Fruit fly (Drosophila melanogaster) whole organism, embryonic: Measurements from ENCODE around the gene CG4461.
A peak's percentile ranks its signal among the peaks of the same experiment; 100 is the strongest.

ENCODE experiments used
- ATbp ChIP-seq: fragments of 200-800 bp; sonication (Bioruptor generic); optimal IDR thresholded peaks from 2 replicates; lab custom pipeline; 2017; ENCODE audit warnings: missing biosample characterization, mild to moderate bottlenecking, missing genetic modification characterization, missing genetic modification reagents
- Adf1 ChIP-seq: fragments of 200-800 bp; sonication (Bioruptor generic); IDR thresholded peaks from 2 replicates; pipeline ENCODE4 v1.3.6; 2022; ENCODE audit warnings: missing biosample characterization, missing genetic modification characterization
- B-H1 ChIP-seq: fragments of 200-800 bp; sonication (Bioruptor generic); IDR thresholded peaks from 3 replicates; pipeline ENCODE4 v1.3.6; 2022; ENCODE audit warnings: missing biosample characterization, missing genetic modification characterization
- BEAF-32 ChIP-seq: fragments of 200-800 bp; sonication (Bioruptor generic); optimal IDR thresholded peaks from 3 replicates; lab custom pipeline; 2017; ENCODE audit warnings: missing biosample characterization, missing genetic modification characterization, mild to moderate bottlenecking, moderate library complexity, missing genetic modification reagents
- Bgb ChIP-seq: fragments of 200-800 bp; sonication (Bioruptor generic); IDR thresholded peaks from 2 replicates; pipeline ENCODE4 v1.3.6; 2022; ENCODE audit warnings: missing biosample characterization, missing genetic modification characterization; ENCODE audit not compliant: partially characterized antibody
- Blimp-1 ChIP-seq: fragments of 200-800 bp; sonication (Bioruptor generic); optimal IDR thresholded peaks from 3 replicates; lab custom pipeline; 2018; ENCODE audit warnings: missing biosample characterization, missing genetic modification characterization, mild to moderate bottlenecking, moderate library complexity, missing genetic modification reagents
- C15 ChIP-seq: fragments of 200-800 bp; sonication (Bioruptor generic); IDR thresholded peaks from 3 replicates; pipeline ENCODE4 v1.3.6; 2022; ENCODE audit warnings: missing biosample characterization, missing genetic modification characterization
- CG10147 ChIP-seq: fragments of 200-800 bp; sonication (Bioruptor generic); optimal IDR thresholded peaks from 2 replicates; lab custom pipeline; 2019; ENCODE audit warnings: missing biosample characterization, mild to moderate bottlenecking, missing genetic modification characterization, moderate library complexity
- CG10462 ChIP-seq: fragments of 200-800 bp; sonication (Bioruptor generic); optimal IDR thresholded peaks from 2 replicates; lab custom pipeline; 2016; ENCODE audit warnings: missing biosample characterization, missing genetic modification characterization
- CG11504 ChIP-seq: fragments of 200-800 bp; sonication (Bioruptor generic); optimal IDR thresholded peaks from 3 replicates; lab custom pipeline; 2019; ENCODE audit warnings: missing biosample characterization, mild to moderate bottlenecking, missing genetic modification characterization, moderate library complexity
- CG12155 ChIP-seq: fragments of 200-800 bp; sonication (Bioruptor generic); optimal IDR thresholded peaks from 3 replicates; lab custom pipeline; 2016; ENCODE audit warnings: missing biosample characterization, missing genetic modification characterization
- CG12236 ChIP-seq: fragments of 200-800 bp; sonication (Bioruptor generic); optimal IDR thresholded peaks from 2 replicates; lab custom pipeline; 2016; ENCODE audit warnings: missing biosample characterization, missing genetic modification characterization
- CG12942 ChIP-seq: fragments of 200-800 bp; sonication (Bioruptor generic); optimal IDR thresholded peaks from 3 replicates; lab custom pipeline; 2016; ENCODE audit warnings: missing biosample characterization, missing genetic modification characterization
- CG14860 ChIP-seq: fragments of 200-800 bp; sonication (Bioruptor generic); IDR thresholded peaks from 3 replicates; pipeline ENCODE4 v1.3.6; 2022; ENCODE audit warnings: missing biosample characterization, missing genetic modification characterization; ENCODE audit not compliant: partially characterized antibody
- CG18476 ChIP-seq: fragments of 200-800 bp; sonication (Bioruptor generic); optimal IDR thresholded peaks from 2 replicates; lab custom pipeline; 2016; ENCODE audit warnings: missing biosample characterization, mild to moderate bottlenecking, missing genetic modification characterization
- CG2875 ChIP-seq: fragments of 200-800 bp; sonication (Bioruptor generic); optimal IDR thresholded peaks from 2 replicates; lab custom pipeline; 2017; ENCODE audit warnings: missing biosample characterization, mild to moderate bottlenecking, missing genetic modification characterization, missing genetic modification reagents
- CG30403 ChIP-seq: fragments of 200-800 bp; sonication (Bioruptor generic); optimal IDR thresholded peaks from 3 replicates; lab custom pipeline; 2016; ENCODE audit warnings: missing biosample characterization, missing genetic modification characterization
- CG30431 ChIP-seq: fragments of 200-800 bp; sonication (Bioruptor generic); optimal IDR thresholded peaks from 2 replicates; lab custom pipeline; 2017; ENCODE audit warnings: missing biosample characterization, missing genetic modification characterization
- CG4328 ChIP-seq: fragments of 200-800 bp; sonication (Bioruptor generic); optimal IDR thresholded peaks from 3 replicates; lab custom pipeline; 2017; ENCODE audit warnings: missing biosample characterization, missing genetic modification reagents, missing genetic modification characterization
- CG4404 ChIP-seq: fragments of 200-800 bp; sonication (Bioruptor generic); IDR thresholded peaks from 2 replicates; pipeline ENCODE4 v1.3.6; 2022; ENCODE audit warnings: missing biosample characterization, missing genetic modification characterization
- CG4730 ChIP-seq: fragments of 200-800 bp; sonication (Bioruptor generic); IDR thresholded peaks from 2 replicates; pipeline ENCODE4 v1.3.6; 2022; ENCODE audit warnings: missing biosample characterization, missing genetic modification characterization
- CG7556 ChIP-seq: fragments of 200-800 bp; sonication (Bioruptor generic); optimal IDR thresholded peaks from 2 replicates; lab custom pipeline; 2017; ENCODE audit warnings: missing biosample characterization, mild to moderate bottlenecking, missing genetic modification characterization
- Dad ChIP-seq: fragments of 200-800 bp; sonication (Bioruptor generic); optimal IDR thresholded peaks from 3 replicates; lab custom pipeline; 2016; ENCODE audit warnings: missing biosample characterization, missing genetic modification characterization
- Hand ChIP-seq: fragments of 200-800 bp; sonication (Bioruptor generic); optimal IDR thresholded peaks from 2 replicates; lab custom pipeline; 2017; ENCODE audit warnings: mild to moderate bottlenecking, missing biosample characterization, missing genetic modification reagents, missing genetic modification characterization
- HmgD ChIP-seq: fragments of 200-800 bp; sonication (Bioruptor generic); optimal IDR thresholded peaks from 3 replicates; lab custom pipeline; 2016; ENCODE audit warnings: missing biosample characterization, missing genetic modification characterization
- Hr39 ChIP-seq: fragments of >200 bp; optimal IDR thresholded peaks from 2 replicates; lab custom pipeline; 2017
- Jarid2 ChIP-seq: fragments of 200-800 bp; sonication (Bioruptor generic); optimal IDR thresholded peaks from 3 replicates; lab custom pipeline; 2017; ENCODE audit warnings: mild to moderate bottlenecking, missing biosample characterization, missing genetic modification reagents, missing genetic modification characterization
- Kr ChIP-seq: fragments of 200-800 bp; sonication (Bioruptor generic); optimal IDR thresholded peaks from 2 replicates; lab custom pipeline; 2017; ENCODE audit warnings: missing biosample characterization, mild to moderate bottlenecking, missing genetic modification characterization
- Lim3 ChIP-seq: fragments of 200-800 bp; sonication (Bioruptor generic); IDR thresholded peaks from 2 replicates; pipeline ENCODE4 v1.3.6; 2022; ENCODE audit warnings: missing biosample characterization, missing genetic modification characterization
- MTF-1 ChIP-seq: fragments of 200-800 bp; sonication (Bioruptor generic); optimal IDR thresholded peaks from 2 replicates; lab custom pipeline; 2018; ENCODE audit warnings: missing biosample characterization, mild to moderate bottlenecking, missing genetic modification characterization, borderline replicate concordance
- Mad ChIP-seq: fragments of 200-800 bp; sonication (Bioruptor generic); optimal IDR thresholded peaks from 2 replicates; lab custom pipeline; 2016; ENCODE audit warnings: missing biosample characterization, missing genetic modification characterization
- Mrtf ChIP-seq: fragments of 200-800 bp; sonication (Bioruptor generic); IDR thresholded peaks from 3 replicates; pipeline ENCODE4 v1.3.6; 2022; ENCODE audit warnings: missing biosample characterization, missing genetic modification characterization
- NFAT ChIP-seq: fragments of 200-800 bp; sonication (Bioruptor generic); IDR thresholded peaks from 2 replicates; pipeline ENCODE4 v1.3.6; 2022; ENCODE audit warnings: missing biosample characterization, missing genetic modification characterization
- Oli ChIP-seq: fragments of 200-800 bp; sonication (Bioruptor generic); optimal IDR thresholded peaks from 2 replicates; lab custom pipeline; 2018; ENCODE audit warnings: missing biosample characterization, mild to moderate bottlenecking, missing genetic modification characterization, moderate library complexity
- Rfx ChIP-seq: fragments of 200-800 bp; sonication (Bioruptor generic); IDR thresholded peaks from 2 replicates; pipeline ENCODE4 v1.3.6; 2022; ENCODE audit warnings: missing biosample characterization, missing genetic modification characterization
- Rx ChIP-seq: fragments of 200-800 bp; sonication (Bioruptor generic); IDR thresholded peaks from 2 replicates; pipeline ENCODE4 v1.3.6; 2022; ENCODE audit warnings: missing biosample characterization, missing genetic modification characterization
- Sin3A ChIP-seq: fragments of >200 bp; optimal IDR thresholded peaks from 2 replicates; lab custom pipeline; 2018
- croc ChIP-seq: fragments of 200-800 bp; sonication (Bioruptor generic); conservative IDR thresholded peaks from 3 replicates; pipeline ENCODE4 v1.3.6; 2022; ENCODE audit warnings: missing biosample characterization, missing genetic modification characterization
- cwo ChIP-seq: fragments of 200-800 bp; sonication (Bioruptor generic); optimal IDR thresholded peaks from 3 replicates; lab custom pipeline; 2017; ENCODE audit warnings: missing biosample characterization, missing genetic modification characterization, mild to moderate bottlenecking, moderate library complexity, missing genetic modification reagents
- dmrt99B ChIP-seq: fragments of 200-800 bp; sonication (Bioruptor generic); optimal IDR thresholded peaks from 2 replicates; lab custom pipeline; 2018; ENCODE audit warnings: missing biosample characterization, mild to moderate bottlenecking, missing genetic modification characterization, moderate library complexity
- jing ChIP-seq: fragments of 200-800 bp; sonication (Bioruptor generic); optimal IDR thresholded peaks from 2 replicates; lab custom pipeline; 2018; ENCODE audit warnings: missing biosample characterization, mild to moderate bottlenecking, missing genetic modification characterization
- mld ChIP-seq: fragments of 200-800 bp; sonication (Bioruptor generic); IDR thresholded peaks from 3 replicates; pipeline ENCODE4 v1.3.6; 2022; ENCODE audit warnings: missing biosample characterization, missing genetic modification characterization; ENCODE audit not compliant: partially characterized antibody
- nerfin-2 ChIP-seq: fragments of 200-800 bp; sonication (Bioruptor generic); IDR thresholded peaks from 2 replicates; pipeline ENCODE4 v1.3.6; 2022; ENCODE audit warnings: missing biosample characterization, missing genetic modification characterization; ENCODE audit not compliant: partially characterized antibody
- pho ChIP-seq: fragments of 200-800 bp; sonication (Bioruptor generic); optimal IDR thresholded peaks from 2 replicates; lab custom pipeline; 2016; ENCODE audit warnings: missing biosample characterization, missing genetic modification characterization
- phol ChIP-seq: fragments of 200-800 bp; sonication (Bioruptor generic); optimal IDR thresholded peaks from 3 replicates; lab custom pipeline; 2018; ENCODE audit warnings: missing biosample characterization, mild to moderate bottlenecking, missing genetic modification characterization, moderate library complexity
- repo ChIP-seq: fragments of 200-800 bp; sonication (Bioruptor generic); optimal IDR thresholded peaks from 2 replicates; lab custom pipeline; 2016; ENCODE audit warnings: missing biosample characterization, missing genetic modification characterization
- run ChIP-seq: fragments of 200-800 bp; sonication (Bioruptor generic); optimal IDR thresholded peaks from 3 replicates; lab custom pipeline; 2018; ENCODE audit warnings: missing biosample characterization, mild to moderate bottlenecking, missing genetic modification characterization
- seq ChIP-seq: fragments of 200-800 bp; sonication (Bioruptor generic); IDR thresholded peaks from 2 replicates; pipeline ENCODE4 v1.3.6; 2022; ENCODE audit warnings: missing biosample characterization, missing genetic modification characterization
- ttk ChIP-seq: fragments of 200-800 bp; sonication (Bioruptor generic); IDR thresholded peaks from 2 replicates; pipeline ENCODE4 v2.1.2; 2022; ENCODE audit warnings: missing biosample characterization, missing genetic modification characterization
- tup ChIP-seq: fragments of 200-800 bp; sonication (Bioruptor generic); optimal IDR thresholded peaks from 2 replicates; lab custom pipeline; 2016; ENCODE audit warnings: missing biosample characterization, mild to moderate bottlenecking, missing genetic modification characterization, moderate library complexity

The CG4461 gene

DNA sequence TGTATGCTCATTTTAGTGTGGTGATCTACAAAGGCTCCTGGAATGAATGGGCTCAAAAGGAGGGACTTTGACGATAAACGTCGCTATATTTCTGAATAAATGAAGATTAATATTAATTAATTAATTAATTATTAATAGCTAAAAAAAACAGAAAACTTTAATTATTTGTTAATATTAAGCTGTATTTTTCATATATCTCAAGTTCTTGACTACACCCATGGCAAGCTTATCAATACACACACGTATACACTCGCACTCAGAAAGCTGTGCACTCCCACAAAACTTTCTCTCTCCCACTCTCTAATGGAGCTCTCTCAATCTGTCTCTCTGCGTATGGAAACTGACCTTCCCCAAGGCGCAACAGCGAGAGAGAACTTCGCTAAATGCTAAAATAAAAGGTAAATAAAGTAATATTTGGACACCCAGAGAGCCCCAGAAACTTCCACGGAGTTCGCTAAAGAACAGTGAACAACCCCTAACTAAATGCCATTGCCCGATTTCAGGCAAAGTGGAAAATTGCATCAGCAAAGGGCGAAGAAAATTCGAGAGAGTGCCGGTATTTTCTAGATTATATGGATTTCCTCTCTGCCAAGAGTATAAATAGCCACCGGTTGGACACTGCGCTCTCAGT, 1.7 kb upstream of the CG4461 start (continued):
- TF ChIP-seq nerfin-2 (GFP tag; lab: Robert Waterston, UW) (no peak), ATbp (GFP tag; lab: Kevin White, UChicago) (peak; percentile 62), CG7556 (GFP tag; lab: Kevin White, UChicago) (peak; percentile 77), HmgD (GFP tag; lab: Kevin White, UChicago) (no peak), CG12236 (GFP tag; lab: Kevin White, UChicago) (no peak), CG30403 (GFP tag; lab: Kevin White, UChicago) (peak; percentile 67), CG2875 (GFP tag; lab: Kevin White, UChicago) (peak; percentile 64), Adf1 (GFP tag; lab: Robert Waterston, UW) (no peak), CG12942 (no peak), cwo (GFP tag; lab: Kevin White, UChicago) (peak; percentile 76), CG14860 (GFP tag; lab: Robert Waterston, UW) (no peak), CG30431 (no peak), Jarid2 (GFP tag; lab: Kevin White, UChicago) (peak; percentile 9), Mad (GFP tag; lab: Kevin White, UChicago) (peak; percentile 47), run (tag; lab: Kevin White, UChicago) (peak; percentile 36), B-H1 (GFP tag; lab: Robert Waterston, UW) (no peak), ttk (GFP tag; lab: Robert Waterston, UW) (no peak), CG4730 (GFP tag; lab: Robert Waterston, UW) (peak; percentile 45; the same call in 1 of the 2 replicates), Lim3 (GFP tag; lab: Robert Waterston, UW) (no peak), Oli (tag; lab: Kevin White, UChicago) (peak; percentile 72), C15 (GFP tag; lab: Robert Waterston, UW) (no peak), Kr (GFP tag; lab: Kevin White, UChicago) (no peak), Bgb (GFP tag; lab: Robert Waterston, UW) (no peak; the same call in 1 of the 2 replicates), Mrtf (peak; percentile 18; the same call in 1 of the 3 replicates), Rfx (GFP tag; lab: Robert Waterston, UW) (peak; percentile 86), pho (GFP tag; lab: Kevin White, UChicago) (no peak), phol (peak; percentile 68), NFAT (GFP tag; lab: Robert Waterston, UW) (peak; percentile 48), CG12155 (GFP tag; lab: Kevin White, UChicago) (peak; percentile 49), CG4328 (GFP tag; lab: Kevin White, UChicago) (peak; percentile 61), Sin3A (lab: Kevin White, UChicago) (no peak), Blimp-1 (GFP tag; lab: Kevin White, UChicago) (peak; percentile 78), MTF-1 (GFP tag; lab: Kevin White, UChicago) (peak; percentile 49), seq (GFP tag; lab: Robert Waterston, UW) (peak; percentile 54), CG4404 (GFP tag; lab: Robert Waterston, UW) (peak; percentile 33; the same call in 1 of the 2 replicates), tup (GFP tag; lab: Kevin White, UChicago) (no peak), Rx (GFP tag; lab: Robert Waterston, UW) (0 out of 2 replicates have a peak, but pooled peaks have one; percentile 7), Dad (GFP tag; lab: Kevin White, UChicago) (no peak), mld (GFP tag; lab: Robert Waterston, UW) (no peak), BEAF-32 (GFP tag; lab: Kevin White, UChicago) (no peak), Hand (GFP tag; lab: Kevin White, UChicago) (peak; percentile 67), repo (no peak), CG18476 (peak; percentile 60), Hr39 (lab: Kevin White, UChicago) (no peak), CG11504 (tag; lab: Kevin White, UChicago) (peak; percentile 74), croc (GFP tag; lab: Robert Waterston, UW) (no peak; the same call in 2 of the 3 replicates), CG10462 (peak; percentile 29), jing (no peak), CG10147 (GFP tag; lab: Kevin White, UChicago) (peak; percentile 77), dmrt99B (tag; lab: Kevin White, UChicago) (peak; percentile 78)
